Fruit fly (Drosophila melanogaster): ENCODE results near the gene CG12708.

Gene CG12708

DNA sequence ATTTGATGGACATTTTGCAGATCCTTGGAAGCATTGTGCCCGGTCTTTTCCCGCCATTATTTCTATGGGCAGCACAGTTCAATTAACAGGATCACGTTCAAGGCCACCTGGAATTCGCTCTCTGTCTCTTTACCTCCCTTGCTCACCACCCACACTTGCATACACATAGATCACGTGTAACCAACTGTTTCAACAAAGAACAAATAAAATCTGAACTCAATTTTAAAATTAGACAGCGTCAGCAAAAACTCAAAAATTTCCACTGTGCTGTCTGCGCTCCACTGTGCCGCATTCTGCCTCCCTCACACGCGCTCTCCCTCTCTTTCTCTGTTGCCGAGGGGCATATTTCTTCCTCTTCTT is 34.3 kb downstream of the CG12708 start (continued):
- TF ChIP-seq ewg (GFP tag; optimal IDR thresholded peaks at IDR 0.05) (no peak), Ada2b (GFP tag; IDR thresholded peaks at IDR 0.05) (no peak), Sox102F (GFP tag; optimal IDR thresholded peaks at IDR 0.05) (no peak), toy (GFP tag; IDR thresholded peaks at IDR 0.05) (no peak), trem (tag; optimal IDR thresholded peaks at IDR 0.05) (no peak), CG12942 (GFP tag; optimal IDR thresholded peaks at IDR 0.05) (no peak), NfI (GFP tag; optimal IDR thresholded peaks at IDR 0.05) (no peak), NK7.1 (GFP tag; optimal IDR thresholded peaks at IDR 0.05) (no peak), CG3838 (GFP tag; optimal IDR thresholded peaks at IDR 0.05) (no peak), CG7357 (GFP tag; IDR thresholded peaks at IDR 0.05) (no peak), slbo (GFP tag; IDR thresholded peaks at IDR 0.05) (peak; percentile 51; the same call in 1 of the 2 replicates), CTCF (GFP tag; optimal IDR thresholded peaks at IDR 0.05) (no peak), CG11398 (GFP tag; optimal IDR thresholded peaks at IDR 0.05) (no peak), CG11456 (GFP tag; IDR thresholded peaks at IDR 0.05) (peak; percentile 52; the same call in 1 of the 3 replicates), CG4820 (GFP tag; optimal IDR thresholded peaks at IDR 0.05) (no peak), CG10366 (GFP tag; IDR thresholded peaks at IDR 0.05) (no peak), Doc2 (GFP tag; IDR thresholded peaks at IDR 0.05) (no peak), CG13123 (GFP tag; optimal IDR thresholded peaks at IDR 0.05) (no peak), CG8944 (GFP tag; optimal IDR thresholded peaks at IDR 0.05) (no peak), fd3F (GFP tag; optimal IDR thresholded peaks at IDR 0.05) (no peak), B-H1 (GFP tag; IDR thresholded peaks at IDR 0.05) (no peak), CG18619 (GFP tag; optimal IDR thresholded peaks at IDR 0.05) (no peak), MBD-R2 (GFP tag; IDR thresholded peaks at IDR 0.05) (no peak), zen (tag; optimal IDR thresholded peaks at IDR 0.05) (no peak), Aef1 (GFP tag; IDR thresholded peaks at IDR 0.05) (no peak), Asciz (GFP tag; optimal IDR thresholded peaks at IDR 0.05) (no peak), sima (GFP tag; optimal IDR thresholded peaks at IDR 0.05) (no peak), Hr51 (GFP tag; optimal IDR thresholded peaks at IDR 0.05) (no peak), CG12236 (GFP tag; optimal IDR thresholded peaks at IDR 0.05) (no peak), fru (optimal IDR thresholded peaks at IDR 0.05) (no peak), ems (GFP tag; optimal IDR thresholded peaks at IDR 0.05) (no peak), Deaf1 (tag; optimal IDR thresholded peaks at IDR 0.05) (no peak), org-1 (GFP tag; optimal IDR thresholded peaks at IDR 0.05) (no peak), CG12769 (tag; optimal IDR thresholded peaks at IDR 0.05) (peak; percentile 38), CG32772 (GFP tag; IDR thresholded peaks at IDR 0.05) (no peak), CG7786 (GFP tag; optimal IDR thresholded peaks at IDR 0.05) (no peak), CG34422 (GFP tag; IDR thresholded peaks at IDR 0.05) (peak; percentile 42; the same call in 1 of the 3 replicates), CG14965 (GFP tag; optimal IDR thresholded peaks at IDR 0.05; ENCODE audit: borderline replicate concordance) (no peak), cad (GFP tag; optimal IDR thresholded peaks at IDR 0.05) (no peak), sens-2 (GFP tag; IDR thresholded peaks at IDR 0.05) (no peak), ftz-f1 (GFP tag; optimal IDR thresholded peaks at IDR 0.05) (no peak), CG5245 (GFP tag; optimal IDR thresholded peaks at IDR 0.05) (no peak), CG2116 (GFP tag; optimal IDR thresholded peaks at IDR 0.05) (no peak), trh (GFP tag; optimal IDR thresholded peaks at IDR 0.05) (no peak), NC2α (GFP tag; optimal IDR thresholded peaks at IDR 0.05) (no peak), Fer1 (GFP tag; optimal IDR thresholded peaks at IDR 0.05) (peak; percentile 13), tx (GFP tag; optimal IDR thresholded peaks at IDR 0.05) (no peak), MTF-1 (GFP tag; optimal IDR thresholded peaks at IDR 0.05; ENCODE audit: borderline replicate concordance) (no peak), az2 (GFP tag; optimal IDR thresholded peaks at IDR 0.05) (no peak), Nf-YA (GFP tag; IDR thresholded peaks at IDR 0.05) (no peak), CG4730 (GFP tag; IDR thresholded peaks at IDR 0.05) (0 out of 2 replicates have a peak, but pooled peaks have one; percentile 15), da (GFP tag; optimal IDR thresholded peaks at IDR 0.05) (no peak), Trl (optimal IDR thresholded peaks at IDR 0.05) (peak in 1 of 2 experiments; percentile 28), Trl (GFP tag; optimal IDR thresholded peaks at IDR 0.05) (no peak), CG31441 (GFP tag; IDR thresholded peaks at IDR 0.05) (no peak)
